Worm (Caenorhabditis elegans): ENCODE data around the gene cal-2.

The cal-2 gene

DNA sequence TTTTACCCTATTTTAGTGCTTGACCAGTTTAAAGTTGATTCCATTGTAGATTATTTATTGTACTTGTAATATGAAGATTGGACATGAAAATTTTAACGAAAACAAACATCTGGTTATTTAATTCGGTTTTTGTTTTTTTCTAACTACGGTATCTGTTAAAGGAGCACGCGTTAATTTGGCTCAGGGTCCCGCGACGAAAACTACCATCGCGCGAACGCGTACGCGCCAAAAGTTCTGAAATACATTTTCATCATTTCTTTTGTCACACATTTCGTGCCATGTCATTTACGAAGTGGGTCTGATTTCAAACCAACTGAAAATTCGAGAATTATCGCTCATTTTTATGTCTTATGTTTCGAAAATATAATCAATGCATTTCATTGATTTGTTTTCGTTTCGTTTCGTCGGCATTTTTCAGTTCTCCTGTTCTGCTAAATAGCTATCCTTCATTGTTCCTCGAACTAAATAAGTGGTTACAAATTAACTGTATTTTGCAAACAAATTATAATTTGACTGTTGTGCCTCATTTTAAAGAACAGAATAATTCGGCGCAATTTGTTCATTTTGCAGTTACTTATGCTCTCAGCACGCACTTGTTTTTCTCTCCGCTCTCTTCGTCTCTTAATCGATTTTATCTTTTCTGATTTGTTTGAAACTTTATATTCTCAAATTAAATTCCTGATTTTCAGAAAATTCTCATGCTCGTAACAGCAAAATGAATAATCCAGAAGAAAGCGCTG is 26.7 kb upstream of the cal-2 start, which contains the start of gene T21B10.3 (continued):
- TF ChIP-seq egl-18 (GFP tag; IDR thresholded peaks at IDR 0.05): 0 out of 2 replicates have a peak, but pooled peaks have one; percentile 67
- TF ChIP-seq let-526 (GFP tag; IDR thresholded peaks at IDR 0.05): peak; percentile 44; the same call in 1 of the 2 replicates
- peak; percentile 61 for TF ChIP-seq snpc-1.1 (tag; optimal IDR thresholded peaks at IDR 0.05; ENCODE audit: insufficient read depth)
- peak; percentile 99 for TF ChIP-seq madf-6 (GFP tag; IDR thresholded peaks at IDR 0.05)
- TF ChIP-seq madf-3 (GFP tag; IDR thresholded peaks at IDR 0.05): peak; percentile 93
- TF ChIP-seq nhr-80 (tag; optimal IDR thresholded peaks at IDR 0.05): peak; percentile 14
- peak; percentile 86 for TF ChIP-seq C17E4.6 (GFP tag; IDR thresholded peaks at IDR 0.05)
- TF ChIP-seq tbx-9 (tag; optimal IDR thresholded peaks at IDR 0.05; ENCODE audit: borderline replicate concordance): no peak
- TF ChIP-seq zim-3 (tag; optimal IDR thresholded peaks at IDR 0.05): peak; percentile 61
- TF ChIP-seq cebp-2 (GFP tag; IDR thresholded peaks at IDR 0.05): no peak
- peak; percentile 99 for TF ChIP-seq F33H1.4 (GFP tag; IDR thresholded peaks at IDR 0.05)
- no peak for TF ChIP-seq lsy-27 (tag; optimal IDR thresholded peaks at IDR 0.05; ENCODE audit: borderline replicate concordance, insufficient read depth)
- no peak for TF ChIP-seq nhr-179 (tag; optimal IDR thresholded peaks at IDR 0.05)
- peak; percentile 36 for TF ChIP-seq somi-1 (GFP tag; optimal IDR thresholded peaks at IDR 0.05)
- peak; percentile 94 for TF ChIP-seq ztf-28 (GFP tag; IDR thresholded peaks at IDR 0.05)
- TF ChIP-seq K11D2.4 (GFP tag; IDR thresholded peaks at IDR 0.05): peak; percentile 53; the same call in 1 of the 2 replicates
- no peak for TF ChIP-seq ztf-22 (GFP tag; optimal IDR thresholded peaks at IDR 0.05)
- TF ChIP-seq madf-8 (GFP tag; conservative IDR thresholded peaks at IDR 0.05): peak; percentile 98
- peak; percentile 79 for TF ChIP-seq mcd-1 (GFP tag; IDR thresholded peaks at IDR 0.05)
- no peak for TF ChIP-seq mel-28 (tag; optimal IDR thresholded peaks at IDR 0.05; ENCODE audit: borderline replicate concordance)
- TF ChIP-seq F39B2.1 (GFP tag; IDR thresholded peaks at IDR 0.05): 0 out of 2 replicates have a peak, but pooled peaks have one; percentile 32
- peak; percentile 79 for TF ChIP-seq hrde-1 (tag; optimal IDR thresholded peaks at IDR 0.05; ENCODE audit: borderline replicate concordance)
- TF ChIP-seq chd-7 (tag; optimal IDR thresholded peaks at IDR 0.05): no peak
- TF ChIP-seq unc-62 (GFP tag; optimal IDR thresholded peaks at IDR 0.05): no peak
- TF ChIP-seq ztf-18 (tag; optimal IDR thresholded peaks at IDR 0.05): peak; percentile 49
- TF ChIP-seq nfyb-1 (GFP tag; IDR thresholded peaks at IDR 0.05): peak; percentile 73; the same call in 1 of the 2 replicates
- TF ChIP-seq B0261.1 (tag; optimal IDR thresholded peaks at IDR 0.05): no peak
- peak; percentile 72 for TF ChIP-seq tbp1 (GFP tag; optimal IDR thresholded peaks at IDR 0.05)
- peak; percentile 45; the same call in 1 of the 2 replicates for TF ChIP-seq aptf-2 (GFP tag; conservative IDR thresholded peaks at IDR 0.05)
- TF ChIP-seq egl-44 (GFP tag; IDR thresholded peaks at IDR 0.05): no peak
- TF ChIP-seq ceh-79 (tag; optimal IDR thresholded peaks at IDR 0.05): no peak
- peak; percentile 54 for TF ChIP-seq dpff-1 (tag; optimal IDR thresholded peaks at IDR 0.05)
- TF ChIP-seq xnd-1 (tag; optimal IDR thresholded peaks at IDR 0.05): peak; percentile 98
- no peak for TF ChIP-seq aptf-3 (GFP tag; IDR thresholded peaks at IDR 0.05)
- TF ChIP-seq B0336.3 (GFP tag; IDR thresholded peaks at IDR 0.05): peak; percentile 93
- no peak for TF ChIP-seq F37B4.10 (GFP tag; IDR thresholded peaks at IDR 0.05)
- 0 out of 2 replicates have a peak, but pooled peaks have one; percentile 31 for TF ChIP-seq hmg-20 (GFP tag; IDR thresholded peaks at IDR 0.05)
- peak; percentile 75 for TF ChIP-seq lin-26 (GFP tag; IDR thresholded peaks at IDR 0.05)
- TF ChIP-seq D2030.7 (GFP tag; IDR thresholded peaks at IDR 0.05): peak; percentile 97
- TF ChIP-seq ztf-6 (GFP tag; IDR thresholded peaks at IDR 0.05): no peak
- TF ChIP-seq tlf-1 (GFP tag; optimal IDR thresholded peaks at IDR 0.05): peak; percentile 94
- TF ChIP-seq lag-1 (GFP tag; IDR thresholded peaks at IDR 0.05): no peak
- peak; percentile 62 for TF ChIP-seq madf-10 (tag; optimal IDR thresholded peaks at IDR 0.05)
- no peak for TF ChIP-seq mxl-1 (tag; optimal IDR thresholded peaks at IDR 0.05)
- peak; percentile 93 for TF ChIP-seq snpc-3.4 (tag; optimal IDR thresholded peaks at IDR 0.05)
- peak; percentile 62; the same call in 1 of the 2 replicates for TF ChIP-seq Y67H2A.10 (GFP tag; conservative IDR thresholded peaks at IDR 0.05)
- TF ChIP-seq lin-54 (GFP tag; optimal IDR thresholded peaks at IDR 0.05): peak; percentile 90

Data from whole organism, young adult.